Worm (Caenorhabditis elegans): ENCODE data around the gene srh-250.

DNA sequence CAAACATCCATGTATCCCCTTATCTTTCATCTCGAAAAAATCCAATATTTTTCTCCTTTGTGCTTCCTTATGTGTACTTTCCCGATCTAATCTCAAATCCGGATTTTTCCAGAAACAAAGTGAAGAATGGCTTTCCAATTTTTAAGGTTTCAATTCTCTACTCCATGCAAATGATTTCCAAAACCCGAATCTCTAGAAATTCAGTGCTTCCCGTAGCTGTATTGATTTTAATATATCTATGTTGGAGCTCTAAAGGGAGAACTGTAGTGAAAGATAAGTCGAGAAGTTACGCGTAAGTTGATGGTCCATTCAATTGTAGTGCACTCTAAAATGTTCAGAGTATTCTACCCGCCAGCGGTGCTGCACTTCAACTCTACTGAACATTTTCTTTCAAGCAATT is 38.9 kb upstream of the srh-250 start, which contains the start of gene C17A2.4:
- TF ChIP-seq him-1 (tag; optimal IDR thresholded peaks at IDR 0.05): no peak
- TF ChIP-seq W03F9.2 (tag; optimal IDR thresholded peaks at IDR 0.05): no peak

All from whole organism, L4/young adult.